Worm (Caenorhabditis elegans) whole organism, L4/young adult: ENCODE measurements around the gene ins-35.

Experiments used
- W03F9.2 ChIP-seq: fragments of 150-350 bp; optimal IDR thresholded peaks from 2 replicates; lab custom pipeline; 2014; ENCODE audit warnings: missing biosample characterization, missing genetic modification characterization
- dao-5 ChIP-seq: sonication (generic microtip); optimal IDR thresholded peaks from 2 replicates; lab custom pipeline; 2016; ENCODE audit warnings: missing genotype, missing genetic modification characterization, moderate library complexity, missing compliant biosample characterization
- him-1 ChIP-seq: sonication (generic microtip); optimal IDR thresholded peaks from 2 replicates; lab custom pipeline; 2016; ENCODE audit warnings: missing genotype, missing genetic modification reagents, missing genetic modification characterization, missing compliant biosample characterization

DNA sequence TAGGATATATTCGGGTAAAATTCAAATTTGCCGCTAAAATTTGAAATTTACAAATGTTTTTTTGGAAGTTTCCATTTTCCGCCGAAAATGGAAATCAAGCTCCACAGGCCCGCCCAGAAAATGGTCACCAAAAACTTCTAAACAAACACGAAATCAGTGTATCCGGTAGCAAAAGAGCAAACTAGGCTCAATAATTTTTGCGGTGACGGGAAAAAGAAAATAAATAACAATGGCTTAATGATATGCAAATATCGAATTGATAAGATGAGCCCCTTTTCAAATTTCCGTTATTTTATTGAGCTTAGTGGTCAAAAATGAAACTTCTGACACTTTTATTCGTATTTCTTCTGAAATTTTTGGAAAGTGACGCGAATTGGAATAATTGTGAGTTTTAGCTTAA, 30.4 kb upstream of the ins-35 start, which contains the start of gene Y38H6A.3:
- TF ChIP-seq him-1: no peak
- TF ChIP-seq dao-5 (tag; lab: Kevin White, UChicago): no peak
- no peak for TF ChIP-seq W03F9.2
